Worm (Caenorhabditis elegans) whole organism, young adult: Measurements from ENCODE around the gene C13A2.9.

Experiments used
- B0019.2 ChIP-seq: fragments of 200-800 bp; sonication (Bioruptor generic); conservative IDR thresholded peaks from 2 replicates; pipeline ENCODE4 v1.3.6; 2022; ENCODE audit warnings: missing genetic modification reagents, missing genetic modification characterization, missing compliant biosample characterization
- B0035.1 ChIP-seq: sonication (generic microtip); optimal IDR thresholded peaks from 2 replicates; lab custom pipeline; 2016; ENCODE audit warnings: missing genetic modification characterization, mild to moderate bottlenecking, missing compliant biosample characterization, missing genotype, missing genetic modification reagents
- C06A6.2 ChIP-seq: fragments of 200-800 bp; sonication (Bioruptor generic); conservative IDR thresholded peaks from 2 replicates; pipeline ENCODE4 v1.3.6; 2022; ENCODE audit warnings: missing genetic modification characterization, missing compliant biosample characterization
- C17E4.6 ChIP-seq: fragments of 200-800 bp; sonication (Bioruptor generic); IDR thresholded peaks from 2 replicates; pipeline ENCODE4 v1.3.6; 2022; ENCODE audit warnings: missing genetic modification reagents, missing genetic modification characterization, missing compliant biosample characterization
- D2030.7 ChIP-seq: fragments of 200-800 bp; sonication (Bioruptor generic); IDR thresholded peaks from 2 replicates; pipeline ENCODE4 v1.3.6; 2022; ENCODE audit warnings: missing genetic modification reagents, missing genetic modification characterization, missing compliant biosample characterization
- F23B12.7 ChIP-seq: sonication (generic microtip); optimal IDR thresholded peaks from 2 replicates; lab custom pipeline; 2017; ENCODE audit warnings: missing genetic modification characterization, mild to moderate bottlenecking, missing compliant biosample characterization, antibody characterized with exemption, moderate library complexity; ENCODE audit not compliant: insufficient read depth
- F33H1.4 ChIP-seq: fragments of 200-800 bp; sonication (Bioruptor generic); IDR thresholded peaks from 2 replicates; pipeline ENCODE4 v1.3.6; 2022; ENCODE audit warnings: missing genetic modification reagents, missing genetic modification characterization, missing compliant biosample characterization
- K12H6.12 ChIP-seq: fragments of 200-800 bp; sonication (Bioruptor generic); optimal IDR thresholded peaks from 2 replicates; lab custom pipeline; 2018; ENCODE audit warnings: mild to moderate bottlenecking, missing genetic modification characterization, missing compliant biosample characterization
- T26A5.8 ChIP-seq: sonication (generic microtip); optimal IDR thresholded peaks from 2 replicates; lab custom pipeline; 2016; ENCODE audit warnings: missing genetic modification characterization, missing compliant biosample characterization
- Y53F4B.3 ChIP-seq: fragments of 200-800 bp; sonication (Bioruptor generic); IDR thresholded peaks from 2 replicates; pipeline ENCODE4 v1.3.6; 2022; ENCODE audit warnings: missing genetic modification reagents, missing genetic modification characterization, missing compliant biosample characterization
- Y53G8AR.9 ChIP-seq: fragments of 200-800 bp; sonication (Bioruptor generic); conservative IDR thresholded peaks from 2 replicates; pipeline ENCODE4 v1.3.6; 2022; ENCODE audit warnings: missing genetic modification reagents, missing genetic modification characterization, missing compliant biosample characterization
- Y56A3A.18 ChIP-seq: fragments of 200-800 bp; sonication (Bioruptor generic); IDR thresholded peaks from 2 replicates; pipeline ENCODE4 v1.3.6; 2022; ENCODE audit warnings: missing genetic modification reagents, missing genetic modification characterization, missing compliant biosample characterization
- Y95B8A.8 ChIP-seq: fragments of 200-800 bp; sonication (Bioruptor generic); IDR thresholded peaks from 2 replicates; pipeline ENCODE4 v1.3.6; 2022; ENCODE audit warnings: missing genetic modification reagents, missing genetic modification characterization, missing compliant biosample characterization
- ZK185.1 ChIP-seq: sonication (generic microtip); optimal IDR thresholded peaks from 2 replicates; lab custom pipeline; 2016; ENCODE audit warnings: mild to moderate bottlenecking, missing genetic modification characterization, missing compliant biosample characterization; ENCODE audit not compliant: poor library complexity, severe bottlenecking
- akir-1 ChIP-seq: fragments of 200-800 bp; sonication (Bioruptor generic); optimal IDR thresholded peaks from 2 replicates; lab custom pipeline; 2018; ENCODE audit warnings: mild to moderate bottlenecking, missing genetic modification characterization, moderate library complexity, missing compliant biosample characterization
- athp-1 ChIP-seq: sonication (generic microtip); optimal IDR thresholded peaks from 2 replicates; lab custom pipeline; 2017; ENCODE audit warnings: mild to moderate bottlenecking, missing genetic modification characterization, missing compliant biosample characterization
- attf-3 ChIP-seq: fragments of 200-800 bp; sonication (Bioruptor generic); conservative IDR thresholded peaks from 2 replicates; pipeline ENCODE4 v1.3.6; 2022; ENCODE audit warnings: missing genetic modification reagents, missing genetic modification characterization, missing compliant biosample characterization
- cebp-1 ChIP-seq, 2 experiments: fragments of 200-800 bp in 1 of 2; sonication (Bioruptor generic) in 1 of 2; sonication (generic microtip) in 1 of 2; IDR thresholded peaks in 1 of 2; optimal IDR thresholded peaks in 1 of 2; 2 replicates each; pipeline versions ENCODE4 v1.3.6 to Lab custom; 2017 to 2022; ENCODE audit warnings: missing compliant biosample characterization in 2 of 2, missing genetic modification characterization in 2 of 2, mild to moderate bottlenecking in 1 of 2, missing genetic modification reagents in 1 of 2, moderate library complexity in 1 of 2
- ceh-91 ChIP-seq: fragments of 200-800 bp; sonication (Bioruptor generic); IDR thresholded peaks from 2 replicates; pipeline ENCODE4 v1.3.6; 2022; ENCODE audit warnings: missing genetic modification reagents, missing genetic modification characterization, missing compliant biosample characterization
- chd-7 ChIP-seq: sonication (generic microtip); optimal IDR thresholded peaks from 2 replicates; lab custom pipeline; 2016; ENCODE audit warnings: mild to moderate bottlenecking, missing genetic modification characterization, moderate library complexity, missing compliant biosample characterization
- dox-1 ChIP-seq: fragments of 200-800 bp; sonication (Bioruptor generic); IDR thresholded peaks from 2 replicates; pipeline ENCODE4 v1.3.6; 2022; ENCODE audit warnings: missing genetic modification reagents, missing genetic modification characterization, missing compliant biosample characterization
- dpff-1 ChIP-seq: sonication (generic microtip); optimal IDR thresholded peaks from 2 replicates; lab custom pipeline; 2017; ENCODE audit warnings: mild to moderate bottlenecking, missing genetic modification characterization, missing compliant biosample characterization
- egl-44 ChIP-seq: fragments of 200-800 bp; sonication (Bioruptor generic); IDR thresholded peaks from 2 replicates; pipeline ENCODE4 v1.3.6; 2022; ENCODE audit warnings: missing genetic modification reagents, missing genetic modification characterization, missing compliant biosample characterization
- ekl-4 ChIP-seq: fragments of 200-800 bp; sonication (Bioruptor generic); IDR thresholded peaks from 2 replicates; pipeline ENCODE4 v1.3.6; 2022; ENCODE audit warnings: missing genetic modification reagents, missing genetic modification characterization, missing compliant biosample characterization
- ets-4 ChIP-seq: fragments of 200-800 bp; sonication (Bioruptor generic); optimal IDR thresholded peaks from 2 replicates; lab custom pipeline; 2018; ENCODE audit warnings: mild to moderate bottlenecking, missing genetic modification characterization, missing compliant biosample characterization
- gei-17 ChIP-seq: fragments of 200-800 bp; sonication (Bioruptor generic); optimal IDR thresholded peaks from 2 replicates; lab custom pipeline; 2018; ENCODE audit warnings: mild to moderate bottlenecking, missing genetic modification characterization, missing compliant biosample characterization
- hlh-12 ChIP-seq: sonication (generic microtip); optimal IDR thresholded peaks from 2 replicates; lab custom pipeline; 2016; ENCODE audit warnings: missing genetic modification characterization, missing compliant biosample characterization
- hmg-1.2 ChIP-seq: fragments of 200-800 bp; sonication (Bioruptor generic); IDR thresholded peaks from 2 replicates; pipeline ENCODE4 v1.3.6; 2022; ENCODE audit warnings: missing genetic modification reagents, missing genetic modification characterization, missing compliant biosample characterization
- hmg-20 ChIP-seq: fragments of 200-800 bp; sonication (Bioruptor generic); IDR thresholded peaks from 2 replicates; pipeline ENCODE4 v1.3.6; 2022; ENCODE audit warnings: missing genetic modification reagents, missing genetic modification characterization, missing compliant biosample characterization
- hrde-1 ChIP-seq: sonication (generic microtip); optimal IDR thresholded peaks from 2 replicates; lab custom pipeline; 2016; ENCODE audit warnings: missing genetic modification characterization, mild to moderate bottlenecking, missing compliant biosample characterization, moderate library complexity, missing genotype, missing genetic modification reagents, borderline replicate concordance
- lin-26 ChIP-seq: fragments of 200-800 bp; sonication (Bioruptor generic); IDR thresholded peaks from 2 replicates; pipeline ENCODE4 v1.3.6; 2022; ENCODE audit warnings: missing genetic modification reagents, missing genetic modification characterization, missing compliant biosample characterization
- madf-6 ChIP-seq: fragments of 200-800 bp; sonication (Bioruptor generic); IDR thresholded peaks from 2 replicates; pipeline ENCODE4 v1.3.6; 2022; ENCODE audit warnings: missing genetic modification reagents, missing genetic modification characterization, missing compliant biosample characterization
- madf-8 ChIP-seq: fragments of 200-800 bp; sonication (Bioruptor generic); conservative IDR thresholded peaks from 2 replicates; pipeline ENCODE4 v1.3.6; 2022; ENCODE audit warnings: missing genetic modification reagents, missing genetic modification characterization, missing compliant biosample characterization
- mel-28 ChIP-seq: sonication (generic microtip); optimal IDR thresholded peaks from 2 replicates; lab custom pipeline; 2016; ENCODE audit warnings: borderline replicate concordance, mild to moderate bottlenecking, missing genetic modification characterization, missing compliant biosample characterization
- mes-4 ChIP-seq: sonication (generic microtip); optimal IDR thresholded peaks from 2 replicates; lab custom pipeline; 2016; ENCODE audit warnings: missing genotype, missing genetic modification characterization, missing compliant biosample characterization
- nfya-2 ChIP-seq: fragments of 200-800 bp; sonication (Bioruptor generic); IDR thresholded peaks from 2 replicates; pipeline ENCODE4 v1.3.6; 2022; ENCODE audit warnings: missing genetic modification reagents, missing genetic modification characterization, missing compliant biosample characterization
- nhr-120 ChIP-seq: fragments of 200-800 bp; sonication (Bioruptor generic); IDR thresholded peaks from 2 replicates; pipeline ENCODE4 v1.3.6; 2022; ENCODE audit warnings: missing genetic modification characterization, missing compliant biosample characterization
- pbrm-1 ChIP-seq: fragments of 200-800 bp; sonication (Bioruptor generic); IDR thresholded peaks from 2 replicates; pipeline ENCODE4 v1.3.6; 2022; ENCODE audit warnings: missing genetic modification reagents, missing genetic modification characterization, missing compliant biosample characterization
- pha-4 ChIP-seq: fragments of 150-350 bp; sonication (generic microtip); optimal IDR thresholded peaks from 2 replicates; lab custom pipeline; 2014; ENCODE audit warnings: missing biosample characterization, missing genetic modification reagents, missing genetic modification characterization
- rcor-1 ChIP-seq: fragments of 200-800 bp; sonication (Bioruptor generic); IDR thresholded peaks from 2 replicates; pipeline ENCODE4 v1.3.6; 2022; ENCODE audit warnings: missing genetic modification reagents, missing genetic modification characterization, missing compliant biosample characterization
- rec-8 ChIP-seq, 2 experiments: sonication (generic microtip); optimal IDR thresholded peaks; 2 replicates each; lab custom pipeline; 2016; ENCODE audit warnings: mild to moderate bottlenecking in 2 of 2, missing genetic modification characterization in 2 of 2, missing genetic modification reagents in 2 of 2, missing genotype in 2 of 2, missing biosample characterization in 1 of 2, missing compliant biosample characterization in 1 of 2, moderate library complexity in 1 of 2
- sdz-38 ChIP-seq: sonication (generic microtip); optimal IDR thresholded peaks from 2 replicates; lab custom pipeline; 2016; ENCODE audit warnings: missing genotype, missing genetic modification characterization, missing compliant biosample characterization
- snpc-1.3 ChIP-seq: sonication (generic microtip); optimal IDR thresholded peaks from 2 replicates; lab custom pipeline; 2017; ENCODE audit warnings: missing genetic modification characterization, mild to moderate bottlenecking, missing compliant biosample characterization, antibody characterized with exemption, moderate library complexity, missing genotype, missing genetic modification reagents; ENCODE audit not compliant: insufficient read depth
- tbp1 ChIP-seq: fragments of 200-800 bp; sonication (Bioruptor generic); optimal IDR thresholded peaks from 2 replicates; lab custom pipeline; 2018; ENCODE audit warnings: mild to moderate bottlenecking, missing genetic modification characterization, missing compliant biosample characterization
- unc-130 ChIP-seq: sonication (generic microtip); optimal IDR thresholded peaks from 2 replicates; lab custom pipeline; 2016; ENCODE audit warnings: missing genetic modification reagents, missing genetic modification characterization, missing compliant biosample characterization
- xnd-1 ChIP-seq: sonication (generic microtip); optimal IDR thresholded peaks from 2 replicates; lab custom pipeline; 2016; ENCODE audit warnings: missing genotype, missing genetic modification reagents, missing genetic modification characterization, missing compliant biosample characterization
- ztf-22 ChIP-seq: fragments of 200-800 bp; sonication (Bioruptor generic); optimal IDR thresholded peaks from 2 replicates; lab custom pipeline; 2018; ENCODE audit warnings: mild to moderate bottlenecking, missing genetic modification characterization, moderate library complexity, missing compliant biosample characterization
- ztf-26 ChIP-seq: sonication (generic microtip); optimal IDR thresholded peaks from 2 replicates; lab custom pipeline; 2017; ENCODE audit warnings: missing genetic modification characterization, missing compliant biosample characterization

Gene C13A2.9

ce11 chrV:7237133-7237532 is 26.8 kb downstream of the C13A2.9 start, which contains the start of gene hyls-1 (continued):
- TF ChIP-seq Y95B8A.8 (no peak), mes-4 (tag; lab: Kevin White, UChicago) (no peak), D2030.7 (GFP tag; lab: Robert Waterston, UW) (peak; percentile 83), madf-6 (GFP tag; lab: Robert Waterston, UW) (peak; percentile 88), C06A6.2 (GFP tag; lab: Robert Waterston, UW) (peak; percentile 81), K12H6.12 (tag; lab: Kevin White, UChicago) (peak; percentile 3), nfya-2 (no peak), akir-1 (GFP tag; lab: Kevin White, UChicago) (no peak), ets-4 (GFP tag; lab: Kevin White, UChicago) (no peak), snpc-1.3 (tag; lab: Kevin White, UChicago) (peak; percentile 44), rec-8 (tag; optimal IDR thresholded peaks at IDR 0.05; lab: Kevin White, UChicago) (no peak), Y53F4B.3 (GFP tag; lab: Robert Waterston, UW) (no peak), ZK185.1 (peak; percentile 72), hmg-20 (GFP tag; lab: Robert Waterston, UW) (peak; percentile 25; the same call in 1 of the 2 replicates), chd-7 (tag; lab: Kevin White, UChicago) (no peak), nhr-120 (GFP tag; lab: Robert Waterston, UW) (no peak), ztf-22 (GFP tag; lab: Kevin White, UChicago) (no peak), athp-1 (tag; lab: Kevin White, UChicago) (no peak), lin-26 (no peak), mel-28 (tag; lab: Kevin White, UChicago) (peak; percentile 5), pbrm-1 (peak; percentile 84), egl-44 (GFP tag; lab: Robert Waterston, UW) (no peak), C17E4.6 (no peak), pha-4 (tag; lab: Kevin White, UChicago) (peak; percentile 74), dox-1 (peak; percentile 76), rcor-1 (GFP tag; lab: Robert Waterston, UW) (peak; percentile 71), cebp-1 (GFP tag; IDR thresholded peaks at IDR 0.05; lab: Robert Waterston, UW) (no peak), cebp-1 (tag; optimal IDR thresholded peaks at IDR 0.05; lab: Kevin White, UChicago) (peak; percentile 71), unc-130 (peak; percentile 41), hmg-1.2 (GFP tag; lab: Robert Waterston, UW) (peak; percentile 61), B0019.2 (GFP tag; lab: Robert Waterston, UW) (0 out of 2 replicates have a peak, but pooled peaks have one; percentile 12), dpff-1 (tag; lab: Kevin White, UChicago) (no peak), B0035.1 (tag; lab: Kevin White, UChicago) (no peak), ztf-26 (tag; lab: Kevin White, UChicago) (no peak), sdz-38 (tag; lab: Kevin White, UChicago) (no peak), hrde-1 (tag; lab: Kevin White, UChicago) (no peak), Y56A3A.18 (GFP tag; lab: Robert Waterston, UW) (no peak), madf-8 (GFP tag; lab: Robert Waterston, UW) (peak; percentile 64), F23B12.7 (tag; lab: Kevin White, UChicago) (peak; percentile 91), hlh-12 (tag; lab: Kevin White, UChicago) (no peak), gei-17 (GFP tag; lab: Kevin White, UChicago) (no peak), F33H1.4 (peak; percentile 63), xnd-1 (tag; lab: Kevin White, UChicago) (peak; percentile 56), ekl-4 (GFP tag; lab: Robert Waterston, UW) (peak; percentile 63), attf-3 (peak; percentile 54; the same call in 1 of the 2 replicates), ceh-91 (peak; percentile 77), Y53G8AR.9 (GFP tag; lab: Robert Waterston, UW) (peak; percentile 65; the same call in 1 of the 2 replicates), T26A5.8 (no peak), tbp1 (GFP tag; lab: Kevin White, UChicago) (peak; percentile 42)
